Fruit fly (Drosophila melanogaster): ENCODE data around the gene CG14304.

The CG14304 gene

DNA sequence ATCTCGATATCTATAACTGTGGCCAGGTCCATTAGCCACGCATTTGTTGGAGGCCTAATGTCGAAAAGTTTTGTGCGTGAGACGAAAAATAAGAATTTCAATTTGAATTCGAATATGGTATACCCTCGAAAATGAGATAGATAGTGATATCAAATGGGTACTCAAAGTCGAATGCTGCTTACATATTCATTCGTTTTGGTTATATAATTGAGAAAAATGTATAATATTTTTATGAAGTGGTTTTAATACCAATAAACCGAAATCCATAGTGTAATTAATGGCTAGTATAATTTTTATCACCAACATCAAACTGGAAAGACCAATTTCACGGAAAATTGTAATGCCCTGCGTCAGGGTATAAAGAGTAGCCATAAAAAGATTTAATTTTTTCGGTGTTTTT lies 12.0 kb upstream of the CG14304 start:
- TF ChIP-seq pan (optimal IDR thresholded peaks at IDR 0.05), result no peak
- no peak for TF ChIP-seq Dll (optimal IDR thresholded peaks at IDR 0.05)
- TF ChIP-seq usp (GFP tag; optimal IDR thresholded peaks at IDR 0.05), result no peak
- TF ChIP-seq CG8478 (optimal IDR thresholded peaks at IDR 0.05), result no peak
- TF ChIP-seq EcR (GFP tag; optimal IDR thresholded peaks at IDR 0.05), result no peak
- no peak for TF ChIP-seq psq (optimal IDR thresholded peaks at IDR 0.05)

DNA sequence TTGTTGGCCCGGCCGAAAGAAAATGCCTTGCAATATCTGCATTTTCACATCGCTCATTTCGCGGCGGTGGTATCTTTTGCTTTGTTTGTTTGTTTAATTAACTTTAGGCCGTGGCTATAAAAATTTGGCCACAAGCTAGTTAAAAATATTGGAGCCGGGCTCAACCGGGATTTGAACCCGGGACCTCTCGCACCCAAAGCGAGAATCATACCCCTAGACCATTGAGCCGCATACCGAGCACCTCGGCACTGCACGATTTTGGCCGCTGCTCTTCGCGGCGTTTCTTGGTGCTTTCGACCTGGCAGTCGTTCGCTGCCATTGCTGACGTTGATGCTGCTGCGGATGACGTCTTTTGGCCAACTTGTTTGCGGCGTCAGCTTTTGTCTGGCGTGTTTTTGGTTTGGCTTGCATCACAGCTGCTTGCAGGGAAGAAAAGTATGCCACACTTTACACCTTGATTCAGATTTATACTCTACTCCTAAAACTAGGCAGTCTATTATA lies 7.2 kb upstream of the CG14304 start:
- TF ChIP-seq EcR (GFP tag; optimal IDR thresholded peaks at IDR 0.05) (no peak), psq (optimal IDR thresholded peaks at IDR 0.05) (no peak), CG8478 (optimal IDR thresholded peaks at IDR 0.05) (no peak), Dll (optimal IDR thresholded peaks at IDR 0.05) (no peak), usp (GFP tag; optimal IDR thresholded peaks at IDR 0.05) (no peak), pan (optimal IDR thresholded peaks at IDR 0.05) (no peak)

DNA sequence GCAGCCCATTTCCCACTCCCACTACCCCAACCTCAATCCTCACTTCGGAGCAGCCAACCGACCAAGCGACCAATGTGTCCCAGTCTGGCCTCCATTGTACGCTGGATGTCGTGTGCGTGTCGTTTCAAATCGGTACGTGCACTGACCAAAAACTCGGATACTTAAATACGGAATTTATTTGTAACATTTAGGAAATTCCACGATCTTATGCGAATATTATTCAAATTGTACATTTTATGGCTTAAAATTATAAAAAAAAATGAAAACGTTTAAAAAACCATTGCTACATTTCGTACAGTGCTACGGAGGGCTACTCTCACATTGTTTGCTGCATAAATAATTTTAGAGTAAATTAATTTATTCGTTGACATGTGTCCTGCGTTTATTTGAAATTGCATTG lies 3.4 kb upstream of the CG14304 start:
- no peak for TF ChIP-seq CG8478 (optimal IDR thresholded peaks at IDR 0.05)
- TF ChIP-seq EcR (GFP tag; optimal IDR thresholded peaks at IDR 0.05), result no peak
- TF ChIP-seq Dll (optimal IDR thresholded peaks at IDR 0.05), result no peak
- no peak for TF ChIP-seq psq (optimal IDR thresholded peaks at IDR 0.05)
- no peak for TF ChIP-seq pan (optimal IDR thresholded peaks at IDR 0.05)
- TF ChIP-seq usp (GFP tag; optimal IDR thresholded peaks at IDR 0.05), result no peak

DNA sequence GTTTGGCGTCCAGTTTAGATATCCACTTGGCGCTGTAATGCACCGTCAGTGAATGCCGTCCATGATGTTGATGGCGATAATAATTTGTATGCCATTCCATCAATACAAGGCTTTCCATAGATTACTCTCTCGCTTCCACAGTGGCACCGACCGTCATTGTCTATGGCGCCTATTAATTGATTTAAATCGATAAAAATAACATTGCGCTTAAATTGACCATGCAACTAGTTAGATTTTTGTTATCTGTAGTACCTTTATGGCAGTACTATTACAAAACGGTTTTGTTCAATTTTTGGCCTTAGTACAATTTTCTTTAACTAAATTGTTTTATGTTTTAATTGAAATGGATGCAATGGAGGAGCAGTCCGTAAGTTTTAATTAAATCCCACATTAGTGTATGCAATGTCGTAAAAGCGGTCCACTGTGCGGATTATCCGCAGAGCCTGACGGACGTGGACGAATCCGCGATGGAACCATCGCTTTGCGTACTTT lies 1.6 kb downstream of the CG14304 start:
- no peak for TF ChIP-seq EcR (GFP tag; optimal IDR thresholded peaks at IDR 0.05)
- TF ChIP-seq usp (GFP tag; optimal IDR thresholded peaks at IDR 0.05), result no peak
- TF ChIP-seq CG8478 (optimal IDR thresholded peaks at IDR 0.05), result no peak
- TF ChIP-seq pan (optimal IDR thresholded peaks at IDR 0.05), result no peak
- no peak for TF ChIP-seq Dll (optimal IDR thresholded peaks at IDR 0.05)
- TF ChIP-seq psq (optimal IDR thresholded peaks at IDR 0.05), result no peak

DNA sequence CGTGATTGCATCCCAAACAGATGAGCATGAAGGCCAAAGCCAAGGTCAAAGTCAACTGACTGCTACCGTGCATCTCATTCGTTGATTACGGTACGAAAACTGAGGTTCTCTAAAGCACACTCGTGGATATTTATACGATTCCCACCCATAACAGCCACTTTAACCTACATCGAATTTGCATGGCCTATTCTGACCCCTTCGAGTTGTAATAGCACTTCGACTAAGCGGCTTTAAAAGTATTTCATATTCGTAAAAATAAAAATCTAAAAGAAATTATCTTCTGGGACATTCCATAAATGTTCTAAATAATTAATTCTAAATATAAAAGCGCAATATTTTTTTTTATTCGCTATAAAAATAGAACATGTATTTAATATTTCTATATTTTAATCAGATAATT lies 3.7 kb downstream of the CG14304 start, which contains the start of gene CG7695:
CG7695 (minus strand) TSS at position 101 of the 400 bp plus-strand sequence.
- TF ChIP-seq usp (GFP tag; optimal IDR thresholded peaks at IDR 0.05) (no peak), Dll (optimal IDR thresholded peaks at IDR 0.05) (no peak), CG8478 (optimal IDR thresholded peaks at IDR 0.05) (no peak), EcR (GFP tag; optimal IDR thresholded peaks at IDR 0.05) (no peak), pan (optimal IDR thresholded peaks at IDR 0.05) (no peak), psq (optimal IDR thresholded peaks at IDR 0.05) (no peak)

DNA sequence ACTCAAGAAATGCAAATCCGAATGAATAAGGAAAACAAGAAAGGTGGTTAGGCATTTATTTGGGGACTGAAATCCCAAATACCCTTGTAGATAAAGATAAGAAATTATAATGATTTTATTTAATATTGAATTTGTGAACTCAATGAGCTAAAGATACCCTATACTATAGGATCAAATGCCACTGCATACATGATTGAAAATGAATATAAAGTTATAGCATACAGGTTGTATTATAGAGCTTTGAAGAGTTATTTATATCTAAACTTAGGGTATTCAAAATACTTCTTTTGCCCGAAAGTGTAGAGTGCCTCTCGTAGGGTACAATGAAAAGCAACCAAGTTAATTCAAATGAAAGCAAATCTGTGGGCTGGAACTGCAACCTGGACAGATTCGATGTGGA lies 5.1 kb downstream of the CG14304 start:
- TF ChIP-seq pan (optimal IDR thresholded peaks at IDR 0.05), result no peak

DNA sequence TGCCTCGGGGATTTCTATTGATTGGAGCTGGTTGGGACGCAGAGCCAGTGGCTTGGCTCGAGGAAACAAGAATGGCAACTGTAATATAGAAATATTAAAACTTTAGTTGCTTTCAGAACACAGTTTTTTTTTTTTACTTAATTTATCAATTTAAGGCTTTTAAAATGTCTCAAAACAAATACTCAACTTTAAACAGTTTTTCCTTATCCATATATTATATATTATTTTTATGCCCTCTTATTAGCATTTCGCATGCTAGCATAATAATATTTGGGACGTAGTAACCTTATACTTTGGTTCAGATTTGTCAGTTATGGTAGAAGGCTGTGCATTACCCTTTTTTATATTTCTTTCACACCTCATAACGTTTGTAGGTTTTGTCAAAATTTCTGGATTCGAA lies 22.7 kb downstream of the CG14304 start, which contains the start of gene Tssk:
Tssk (plus strand) TSS at position 301 of the 400 bp plus-strand sequence.
- no peak for TF ChIP-seq psq (optimal IDR thresholded peaks at IDR 0.05)

DNA sequence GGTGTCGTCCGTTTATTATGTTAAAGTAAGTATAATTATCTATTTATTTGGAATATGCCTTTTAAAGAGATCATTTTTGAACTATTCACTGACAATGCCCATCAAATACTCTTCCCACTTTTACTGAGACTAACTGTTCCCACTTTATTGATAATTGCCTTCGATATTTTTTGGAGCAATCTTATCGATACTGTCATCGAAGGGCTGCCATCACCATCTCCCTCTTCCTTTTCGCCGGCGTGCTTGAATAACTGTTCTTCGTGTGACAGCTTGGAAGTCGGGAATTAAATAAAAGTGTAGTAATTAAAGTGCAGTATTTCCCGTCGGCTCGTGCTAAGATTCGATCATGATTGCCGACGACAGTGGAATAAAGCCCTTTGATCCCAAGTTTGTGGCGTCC lies 30.4 kb downstream of the CG14304 start, which contains the start of gene qin:
qin (plus strand) TSS at position 274 of the 400 bp plus-strand sequence.
- no peak for TF ChIP-seq pan (optimal IDR thresholded peaks at IDR 0.05)

DNA sequence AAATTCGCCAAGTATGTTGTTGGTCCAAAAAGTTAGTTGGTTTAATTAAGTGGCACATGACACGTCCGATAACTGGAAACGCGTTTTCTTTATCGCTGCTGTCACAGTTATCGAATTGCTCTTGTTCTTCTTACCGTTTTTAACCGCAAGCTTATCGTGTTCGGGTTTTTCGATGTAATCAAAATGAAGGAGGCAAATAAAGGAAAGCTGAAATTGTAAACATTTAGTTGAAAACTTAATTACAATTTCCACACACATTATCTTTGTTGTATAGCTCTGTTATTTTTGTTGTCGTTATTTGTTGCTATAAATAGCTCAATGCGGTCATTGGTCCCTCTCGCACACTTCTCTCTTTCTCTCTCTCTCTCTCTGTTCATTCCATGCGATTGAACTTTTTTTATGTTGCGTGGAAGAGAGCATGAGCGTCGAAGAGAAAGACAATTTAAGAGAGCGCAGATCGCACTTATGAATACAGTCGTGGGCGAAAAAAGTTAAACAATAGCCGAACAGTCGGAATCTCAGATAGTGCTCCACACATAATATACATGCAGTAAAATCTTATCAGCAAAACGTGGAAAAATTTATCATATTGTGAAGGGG lies 35.8 kb downstream of the CG14304 start:
- TF ChIP-seq psq (optimal IDR thresholded peaks at IDR 0.05) (no peak), Dll (optimal IDR thresholded peaks at IDR 0.05) (no peak), CG8478 (optimal IDR thresholded peaks at IDR 0.05) (no peak), EcR (GFP tag; optimal IDR thresholded peaks at IDR 0.05) (peak in 1 of 2 experiments; percentile 88), pan (optimal IDR thresholded peaks at IDR 0.05) (no peak), usp (GFP tag; optimal IDR thresholded peaks at IDR 0.05) (no peak)

DNA sequence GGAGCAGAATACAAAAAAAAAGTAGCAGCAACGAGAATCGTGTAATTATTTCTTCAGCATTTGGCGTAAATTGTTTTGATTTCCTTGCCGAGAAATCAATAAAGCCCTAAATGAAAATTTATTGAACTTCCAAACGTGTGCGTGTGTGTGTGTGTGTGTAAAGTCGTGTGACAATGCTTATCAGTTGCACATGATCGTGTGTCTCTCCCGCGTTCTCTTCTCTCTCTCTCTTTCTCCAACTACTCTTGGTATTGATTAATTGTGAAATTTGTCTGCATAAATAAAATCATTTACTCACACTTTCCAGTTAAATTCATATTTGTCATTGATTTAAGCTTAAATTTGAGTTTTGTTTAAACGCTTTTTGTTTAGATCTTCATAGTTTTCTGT lies 36.6 kb downstream of the CG14304 start:
- TF ChIP-seq Dll (optimal IDR thresholded peaks at IDR 0.05) (no peak), psq (optimal IDR thresholded peaks at IDR 0.05) (no peak), CG8478 (optimal IDR thresholded peaks at IDR 0.05) (no peak), EcR (GFP tag; optimal IDR thresholded peaks at IDR 0.05) (peak in 1 of 2 experiments; percentile 17), usp (GFP tag; optimal IDR thresholded peaks at IDR 0.05) (no peak)

DNA sequence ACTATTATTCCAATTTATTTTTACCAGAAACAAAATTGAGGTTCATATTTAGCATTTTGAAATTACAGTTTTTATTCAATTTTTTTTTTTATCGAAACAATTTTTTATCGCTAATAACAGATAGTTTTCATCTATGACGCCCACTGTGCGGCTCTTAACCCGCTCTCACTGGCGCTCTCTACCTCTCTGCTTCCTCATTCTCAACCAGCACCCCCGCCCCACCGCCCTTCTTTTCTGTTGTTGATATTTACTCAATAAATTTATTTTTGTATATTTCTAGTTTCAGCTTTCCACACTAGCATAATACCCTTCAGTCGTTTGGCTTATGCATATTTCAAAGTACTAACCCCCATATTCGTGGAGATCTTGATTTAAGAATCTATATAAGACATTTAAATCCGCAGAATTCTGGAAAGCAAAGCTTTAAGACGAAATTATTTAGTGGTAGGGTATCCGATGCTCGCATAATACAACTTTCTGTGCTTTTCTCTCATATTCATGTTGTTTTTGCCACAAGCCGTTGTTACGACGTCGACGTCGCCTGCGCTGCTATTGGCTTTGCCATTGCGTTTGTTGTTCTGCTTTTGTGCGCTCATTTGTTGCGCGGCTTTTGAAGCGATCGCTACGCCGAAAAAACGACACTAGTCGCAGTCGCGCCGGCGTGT lies 37.1 kb downstream of the CG14304 start:
- TF ChIP-seq psq (optimal IDR thresholded peaks at IDR 0.05) (no peak), EcR (GFP tag; optimal IDR thresholded peaks at IDR 0.05) (no peak), usp (GFP tag; optimal IDR thresholded peaks at IDR 0.05) (no peak), pan (optimal IDR thresholded peaks at IDR 0.05) (no peak), CG8478 (optimal IDR thresholded peaks at IDR 0.05) (no peak), Dll (optimal IDR thresholded peaks at IDR 0.05) (no peak)

DNA sequence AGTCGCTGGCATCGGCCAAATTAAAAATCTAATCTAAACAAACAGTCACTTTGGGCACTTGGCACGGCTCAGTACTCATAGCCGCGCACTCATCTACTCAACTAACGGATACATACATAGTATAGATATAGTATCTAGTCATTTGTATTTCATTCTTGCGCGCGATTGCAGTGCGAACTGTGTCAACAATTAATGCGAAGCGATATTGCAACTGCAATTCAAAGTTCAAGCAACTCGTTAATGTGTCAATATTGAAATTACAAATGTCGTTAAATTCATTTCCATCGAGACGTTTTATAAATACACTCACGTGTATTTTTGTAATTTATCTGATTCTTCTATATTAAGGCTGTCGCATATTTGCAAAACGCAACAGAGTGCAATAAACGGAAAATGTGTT lies 38.9 kb downstream of the CG14304 start:
- TF ChIP-seq psq (optimal IDR thresholded peaks at IDR 0.05), result no peak
- TF ChIP-seq pan (optimal IDR thresholded peaks at IDR 0.05), result no peak
- no peak for TF ChIP-seq usp (GFP tag; optimal IDR thresholded peaks at IDR 0.05)
- TF ChIP-seq Dll (optimal IDR thresholded peaks at IDR 0.05), result no peak
- no peak for TF ChIP-seq EcR (GFP tag; optimal IDR thresholded peaks at IDR 0.05)
- no peak for TF ChIP-seq CG8478 (optimal IDR thresholded peaks at IDR 0.05)

DNA sequence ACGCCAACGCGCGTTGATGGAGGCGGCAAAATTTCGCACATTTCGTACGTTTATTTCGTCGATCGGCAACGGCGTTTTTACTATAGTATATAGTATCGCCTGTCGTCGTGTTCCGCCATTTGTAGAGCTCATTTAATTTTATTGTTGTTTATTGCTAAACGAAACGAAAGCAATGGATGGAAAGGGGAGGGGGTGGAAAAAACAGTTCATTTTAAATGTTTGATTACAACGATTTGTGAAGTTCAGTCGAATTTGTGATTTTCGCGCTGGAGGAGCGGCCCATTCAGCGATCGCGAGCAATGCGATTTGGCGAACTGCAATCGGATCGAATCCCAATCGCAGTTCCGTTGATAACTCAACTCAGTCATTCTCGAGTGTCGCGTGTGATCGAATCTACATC lies 40.1 kb downstream of the CG14304 start:
- TF ChIP-seq psq (optimal IDR thresholded peaks at IDR 0.05) (no peak), Dll (optimal IDR thresholded peaks at IDR 0.05) (no peak), usp (GFP tag; optimal IDR thresholded peaks at IDR 0.05) (no peak), CG8478 (optimal IDR thresholded peaks at IDR 0.05) (no peak), EcR (GFP tag; optimal IDR thresholded peaks at IDR 0.05) (no peak), pan (optimal IDR thresholded peaks at IDR 0.05) (no peak)
